Worm (Caenorhabditis elegans) whole organism, early embryonic: Measurements from ENCODE around the gene B0303.14.

Experiments used
- B0310.2 ChIP-seq: sonication (generic microtip); optimal IDR thresholded peaks from 2 replicates; lab custom pipeline; 2016; ENCODE audit warnings: mild to moderate bottlenecking, missing genetic modification characterization, missing compliant biosample characterization
- F13C5.2 ChIP-seq: sonication (generic microtip); optimal IDR thresholded peaks from 2 replicates; lab custom pipeline; 2017; ENCODE audit warnings: mild to moderate bottlenecking, missing genetic modification characterization, inconsistent platforms, missing compliant biosample characterization
- ama-1 ChIP-seq: fragments of 150-350 bp; optimal IDR thresholded peaks from 2 replicates; lab custom pipeline; 2014
- ceh-13 ChIP-seq: fragments of 200-800 bp; sonication (Bioruptor generic); optimal IDR thresholded peaks from 2 replicates; lab custom pipeline; 2018; ENCODE audit warnings: mild to moderate bottlenecking, missing genetic modification characterization, missing compliant biosample characterization
- ets-7 ChIP-seq: sonication (generic microtip); optimal IDR thresholded peaks from 2 replicates; lab custom pipeline; 2016; ENCODE audit warnings: missing genotype, missing genetic modification characterization, missing compliant biosample characterization
- flt-1 ChIP-seq: fragments of 200-800 bp; sonication (Bioruptor generic); IDR thresholded peaks from 2 replicates; pipeline ENCODE4 v1.3.6; 2022; ENCODE audit warnings: missing genetic modification characterization, missing compliant biosample characterization
- hmg-4 ChIP-seq: fragments of 200-800 bp; sonication (Bioruptor generic); optimal IDR thresholded peaks from 2 replicates; lab custom pipeline; 2018; ENCODE audit warnings: mild to moderate bottlenecking, missing genetic modification characterization, missing compliant biosample characterization
- tbx-11 ChIP-seq: fragments of 200-800 bp; sonication (Bioruptor generic); IDR thresholded peaks from 2 replicates; pipeline ENCODE4 v1.3.6; 2022; ENCODE audit warnings: missing genetic modification characterization, missing compliant biosample characterization
- tbx-37 ChIP-seq: fragments of 200-800 bp; sonication (Bioruptor generic); conservative IDR thresholded peaks from 2 replicates; pipeline ENCODE4 v1.3.6; 2022; ENCODE audit warnings: missing genetic modification reagents, missing genetic modification characterization, missing compliant biosample characterization
- tra-4 ChIP-seq: sonication (generic microtip); optimal IDR thresholded peaks from 2 replicates; lab custom pipeline; 2017; ENCODE audit warnings: missing genetic modification characterization, missing compliant biosample characterization

ce11 chrIII:8762016-8762415 lies 46.0 kb upstream of the B0303.14 start:
- no peak for TF ChIP-seq hmg-4 (GFP tag; lab: Kevin White, UChicago)
- TF ChIP-seq tra-4: no peak
- TF ChIP-seq ets-7 (tag; lab: Kevin White, UChicago): no peak
- no peak for TF ChIP-seq ceh-13 (GFP tag; lab: Kevin White, UChicago)
- TF ChIP-seq ama-1 (lab: Kevin White, UChicago): no peak
- no peak for TF ChIP-seq flt-1 (GFP tag; lab: Robert Waterston, UW)
- TF ChIP-seq tbx-11: no peak
- TF ChIP-seq tbx-37: no peak
- no peak for TF ChIP-seq F13C5.2 (tag; lab: Kevin White, UChicago)
- no peak for TF ChIP-seq B0310.2 (tag; lab: Kevin White, UChicago)
